Worm (Caenorhabditis elegans): ENCODE measurements around the gene mrp-7.
A peak's percentile ranks its signal among the peaks of the same experiment; 100 is the strongest.

The mrp-7 gene

ce11 chrV:19645572-19646155, 29.0 kb upstream of the mrp-7 start, which contains the start of gene Y43F8C.9 (continued):
- TF ChIP-seq efl-1 (GFP tag; optimal IDR thresholded peaks at IDR 0.05): peak; percentile 69
- no peak for TF ChIP-seq madf-10 (tag; optimal IDR thresholded peaks at IDR 0.05)
- peak; percentile 46 for TF ChIP-seq madf-8 (GFP tag; conservative IDR thresholded peaks at IDR 0.05)

- TF ChIP-seq rpc-1 (optimal IDR thresholded peaks at IDR 0.05) (no peak), rpc-1 (tag; optimal IDR thresholded peaks at IDR 0.05) (peak; percentile 3), nfyb-1 (GFP tag; IDR thresholded peaks at IDR 0.05) (no peak), attf-3 (GFP tag; conservative IDR thresholded peaks at IDR 0.05) (no peak), ceh-27 (GFP tag; optimal IDR thresholded peaks at IDR 0.05) (no peak)
Observed at ce11 chrV:19655151-19655550, 19.5 kb upstream of the mrp-7 start, which contains the start of gene dmd-3. dmd-3 (minus strand) TSS chrV:19655251.

- no peak for TF ChIP-seq ZK185.1 (tag; optimal IDR thresholded peaks at IDR 0.05; ENCODE audit: poor library complexity, severe bottlenecking)
- no peak for TF ChIP-seq ekl-4 (GFP tag; IDR thresholded peaks at IDR 0.05)
- TF ChIP-seq T07F8.4 (tag; optimal IDR thresholded peaks at IDR 0.05): no peak
- TF ChIP-seq nfyb-1 (GFP tag; IDR thresholded peaks at IDR 0.05): no peak
- no peak for TF ChIP-seq ceh-58 (GFP tag; IDR thresholded peaks at IDR 0.05)
- no peak for TF ChIP-seq cebp-2 (GFP tag; IDR thresholded peaks at IDR 0.05)
- TF ChIP-seq Y95B8A.8 (GFP tag; IDR thresholded peaks at IDR 0.05): no peak
- no peak for TF ChIP-seq bed-1 (GFP tag; IDR thresholded peaks at IDR 0.05)
- no peak for TF ChIP-seq mcd-1 (GFP tag; IDR thresholded peaks at IDR 0.05)
- TF ChIP-seq lin-40 (tag; optimal IDR thresholded peaks at IDR 0.05): no peak
- TF ChIP-seq egl-18 (GFP tag; IDR thresholded peaks at IDR 0.05): no peak
- no peak for TF ChIP-seq F39B2.1 (GFP tag; IDR thresholded peaks at IDR 0.05)
- no peak for TF ChIP-seq zfh-2 (GFP tag; conservative IDR thresholded peaks at IDR 0.05)
- TF ChIP-seq F57C9.4 (tag; optimal IDR thresholded peaks at IDR 0.05): no peak
- no peak for TF ChIP-seq mxl-1 (tag; optimal IDR thresholded peaks at IDR 0.05)
- TF ChIP-seq unc-62 (GFP tag; optimal IDR thresholded peaks at IDR 0.05): no peak
Observed at ce11 chrV:19664574-19664973, 10.1 kb upstream of the mrp-7 start.

ce11 chrV:19666308-19666707, 8.3 kb upstream of the mrp-7 start:
- TF ChIP-seq K11D2.4 (GFP tag; IDR thresholded peaks at IDR 0.05) (no peak), gei-17 (GFP tag; optimal IDR thresholded peaks at IDR 0.05) (no peak), hmg-1.2 (GFP tag; IDR thresholded peaks at IDR 0.05) (peak; percentile 26; the same call in 1 of the 2 replicates), madf-6 (GFP tag; IDR thresholded peaks at IDR 0.05) (no peak), aptf-2 (GFP tag; conservative IDR thresholded peaks at IDR 0.05) (no peak), unc-62 (GFP tag; optimal IDR thresholded peaks at IDR 0.05) (no peak), ceh-58 (GFP tag; IDR thresholded peaks at IDR 0.05) (no peak), T07F8.4 (tag; optimal IDR thresholded peaks at IDR 0.05) (no peak)

- TF ChIP-seq ztf-18 (tag; optimal IDR thresholded peaks at IDR 0.05) (no peak), B0261.1 (tag; optimal IDR thresholded peaks at IDR 0.05) (peak; percentile 35), nfya-1 (tag; optimal IDR thresholded peaks at IDR 0.05; ENCODE audit: borderline replicate concordance, insufficient read depth) (no peak), nhr-120 (GFP tag; IDR thresholded peaks at IDR 0.05) (no peak), rpc-1 (optimal IDR thresholded peaks at IDR 0.05) (peak; percentile 29), rpc-1 (tag; optimal IDR thresholded peaks at IDR 0.05) (peak; percentile 66), zim-3 (tag; optimal IDR thresholded peaks at IDR 0.05) (no peak), snpc-4 (GFP tag; optimal IDR thresholded peaks at IDR 0.05) (no peak), snpc-4 (tag; optimal IDR thresholded peaks at IDR 0.05) (no peak), tbp1 (GFP tag; optimal IDR thresholded peaks at IDR 0.05) (peak; percentile 74), F39B2.1 (GFP tag; IDR thresholded peaks at IDR 0.05) (no peak), bed-2 (GFP tag; IDR thresholded peaks at IDR 0.05) (no peak), nhr-179 (tag; optimal IDR thresholded peaks at IDR 0.05) (no peak)
Observed at ce11 chrV:19667716-19668115, 6.9 kb upstream of the mrp-7 start.
